Worm (Caenorhabditis elegans) whole organism, late embryonic: ENCODE measurements around the gene upb-1.

Source experiments
- ama-1 ChIP-seq: fragments of 150-350 bp; optimal IDR thresholded peaks from 2 replicates; lab custom pipeline; 2014
- ceh-34 ChIP-seq: sonication (generic microtip); optimal IDR thresholded peaks from 2 replicates; lab custom pipeline; 2016; ENCODE audit warnings: mild to moderate bottlenecking, missing genetic modification characterization, missing compliant biosample characterization
- che-1 ChIP-seq: sonication (generic microtip); optimal IDR thresholded peaks from 2 replicates; lab custom pipeline; 2016; ENCODE audit warnings: mild to moderate bottlenecking, missing genetic modification characterization, missing compliant biosample characterization
- elt-4 ChIP-seq: sonication (generic microtip); optimal IDR thresholded peaks from 2 replicates; lab custom pipeline; 2016; ENCODE audit warnings: missing genetic modification characterization, missing compliant biosample characterization
- hlh-8 ChIP-seq: sonication (generic microtip); optimal IDR thresholded peaks from 2 replicates; lab custom pipeline; 2016; ENCODE audit warnings: missing genotype, missing genetic modification characterization, missing compliant biosample characterization
- lim-6 ChIP-seq: sonication (generic microtip); optimal IDR thresholded peaks from 2 replicates; lab custom pipeline; 2016; ENCODE audit warnings: missing genetic modification characterization, missing compliant biosample characterization
- mec-3 ChIP-seq: sonication (generic microtip); optimal IDR thresholded peaks from 2 replicates; lab custom pipeline; 2016; ENCODE audit warnings: borderline replicate concordance, missing genetic modification characterization, missing compliant biosample characterization
- ref-2 ChIP-seq: sonication (generic microtip); optimal IDR thresholded peaks from 2 replicates; lab custom pipeline; 2016; ENCODE audit warnings: missing genetic modification characterization, missing compliant biosample characterization

ce11 chrII:6267983-6268382, 21.9 kb downstream of the upb-1 start, which contains the start of gene F13H8.8:
- no peak for TF ChIP-seq hlh-8 (tag; lab: Kevin White, UChicago)
- no peak for TF ChIP-seq mec-3
- no peak for TF ChIP-seq ref-2 (tag; lab: Kevin White, UChicago)
- no peak for TF ChIP-seq ceh-34 (tag; lab: Kevin White, UChicago)
- no peak for TF ChIP-seq lim-6 (tag; lab: Kevin White, UChicago)
- TF ChIP-seq elt-4 (tag; lab: Kevin White, UChicago): no peak
- no peak for TF ChIP-seq ama-1 (lab: Kevin White, UChicago)
- no peak for TF ChIP-seq che-1 (tag; lab: Kevin White, UChicago)
